Worm (Caenorhabditis elegans): Measurements from ENCODE around the gene fkh-9.

fkh-9 gene

ce11 chrX:3826863-3827262 is at the start of gene fkh-9:
Gene fkh-9, minus strand, starts transcription at chrX:3826963.
- TF ChIP-seq W03F9.2 (tag; optimal IDR thresholded peaks at IDR 0.05) (no peak), dao-5 (tag; optimal IDR thresholded peaks at IDR 0.05) (no peak), him-1 (tag; optimal IDR thresholded peaks at IDR 0.05) (no peak)

ce11 chrX:3875714-3876113 is 49.0 kb upstream of the fkh-9 start:
- TF ChIP-seq him-1 (tag; optimal IDR thresholded peaks at IDR 0.05) (no peak), dao-5 (tag; optimal IDR thresholded peaks at IDR 0.05) (no peak), W03F9.2 (tag; optimal IDR thresholded peaks at IDR 0.05) (no peak)

ce11 chrX:3873445-3873844 is 46.7 kb upstream of the fkh-9 start, which contains the start of gene lim-4:
Gene lim-4, minus strand, starts transcription at chrX:3873545.
- TF ChIP-seq W03F9.2 (tag; optimal IDR thresholded peaks at IDR 0.05): no peak
- no peak for TF ChIP-seq dao-5 (tag; optimal IDR thresholded peaks at IDR 0.05)
- TF ChIP-seq him-1 (tag; optimal IDR thresholded peaks at IDR 0.05): no peak

ce11 chrX:3871578-3872234 is 44.9 kb upstream of the fkh-9 start:
- no peak for TF ChIP-seq W03F9.2 (tag; optimal IDR thresholded peaks at IDR 0.05)
- no peak for TF ChIP-seq him-1 (tag; optimal IDR thresholded peaks at IDR 0.05)
- TF ChIP-seq dao-5 (tag; optimal IDR thresholded peaks at IDR 0.05): no peak

ce11 chrX:3867760-3868159 is 41.0 kb upstream of the fkh-9 start:
- TF ChIP-seq dao-5 (tag; optimal IDR thresholded peaks at IDR 0.05): no peak
- TF ChIP-seq W03F9.2 (tag; optimal IDR thresholded peaks at IDR 0.05): no peak
- no peak for TF ChIP-seq him-1 (tag; optimal IDR thresholded peaks at IDR 0.05)

- no peak for TF ChIP-seq him-1 (tag; optimal IDR thresholded peaks at IDR 0.05)
- TF ChIP-seq dao-5 (tag; optimal IDR thresholded peaks at IDR 0.05): no peak
- no peak for TF ChIP-seq W03F9.2 (tag; optimal IDR thresholded peaks at IDR 0.05)
These were observed 39.4 kb upstream of the fkh-9 start for ce11 chrX:3866197-3866596.

- no peak for TF ChIP-seq dao-5 (tag; optimal IDR thresholded peaks at IDR 0.05)
- TF ChIP-seq him-1 (tag; optimal IDR thresholded peaks at IDR 0.05): no peak
- TF ChIP-seq W03F9.2 (tag; optimal IDR thresholded peaks at IDR 0.05): no peak
These were observed 34.5 kb upstream of the fkh-9 start for ce11 chrX:3861294-3861693.

- TF ChIP-seq W03F9.2 (tag; optimal IDR thresholded peaks at IDR 0.05) (no peak), dao-5 (tag; optimal IDR thresholded peaks at IDR 0.05) (no peak), him-1 (tag; optimal IDR thresholded peaks at IDR 0.05) (no peak)
These were observed 32.7 kb upstream of the fkh-9 start for ce11 chrX:3859449-3859848.

ce11 chrX:3858355-3858754 is 31.6 kb upstream of the fkh-9 start:
- TF ChIP-seq W03F9.2 (tag; optimal IDR thresholded peaks at IDR 0.05): no peak
- TF ChIP-seq dao-5 (tag; optimal IDR thresholded peaks at IDR 0.05): no peak
- TF ChIP-seq him-1 (tag; optimal IDR thresholded peaks at IDR 0.05): no peak

ce11 chrX:3857697-3858096 is 30.9 kb upstream of the fkh-9 start, which contains the start of gene ceh-18:
Gene ceh-18, minus strand, starts transcription at chrX:3857797.
- TF ChIP-seq him-1 (tag; optimal IDR thresholded peaks at IDR 0.05) (no peak), W03F9.2 (tag; optimal IDR thresholded peaks at IDR 0.05) (no peak)

- no peak for TF ChIP-seq dao-5 (tag; optimal IDR thresholded peaks at IDR 0.05)
- no peak for TF ChIP-seq him-1 (tag; optimal IDR thresholded peaks at IDR 0.05)
These were observed 29.0 kb upstream of the fkh-9 start for ce11 chrX:3855717-3856116.

ce11 chrX:3853901-3854300 is 27.1 kb upstream of the fkh-9 start:
- TF ChIP-seq W03F9.2 (tag; optimal IDR thresholded peaks at IDR 0.05): no peak
- no peak for TF ChIP-seq dao-5 (tag; optimal IDR thresholded peaks at IDR 0.05)
- TF ChIP-seq him-1 (tag; optimal IDR thresholded peaks at IDR 0.05): no peak

ce11 chrX:3842398-3842896 is 15.7 kb upstream of the fkh-9 start, which contains the start of gene ttr-48:
Gene ttr-48, minus strand, starts transcription at chrX:3842448.
- TF ChIP-seq him-1 (tag; optimal IDR thresholded peaks at IDR 0.05): no peak
- no peak for TF ChIP-seq W03F9.2 (tag; optimal IDR thresholded peaks at IDR 0.05)
- no peak for TF ChIP-seq dao-5 (tag; optimal IDR thresholded peaks at IDR 0.05)

- TF ChIP-seq dao-5 (tag; optimal IDR thresholded peaks at IDR 0.05): no peak
- no peak for TF ChIP-seq him-1 (tag; optimal IDR thresholded peaks at IDR 0.05)
- TF ChIP-seq W03F9.2 (tag; optimal IDR thresholded peaks at IDR 0.05): no peak
These were observed 12.4 kb upstream of the fkh-9 start for ce11 chrX:3839172-3839571.

ce11 chrX:3838670-3839069 is 11.9 kb upstream of the fkh-9 start:
- TF ChIP-seq dao-5 (tag; optimal IDR thresholded peaks at IDR 0.05): no peak
- TF ChIP-seq him-1 (tag; optimal IDR thresholded peaks at IDR 0.05): no peak
- TF ChIP-seq W03F9.2 (tag; optimal IDR thresholded peaks at IDR 0.05): no peak

Data from whole organism, L4/young adult.